Fruit fly (Drosophila melanogaster): ENCODE results near the gene ppk27.

The ppk27 gene

dm6 chr3L:3760395-3760997 is 5.5 kb upstream of the ppk27 start (continued):
- TF ChIP-seq CG18262 (tag; optimal IDR thresholded peaks at IDR 0.05) (no peak), GATAe (GFP tag; conservative IDR thresholded peaks at IDR 0.05) (no peak), cwo (GFP tag; optimal IDR thresholded peaks at IDR 0.05) (peak; percentile 37), ase (GFP tag; IDR thresholded peaks at IDR 0.05) (peak; percentile 44; the same call in 2 of the 3 replicates), CG17359 (tag; optimal IDR thresholded peaks at IDR 0.05) (peak; percentile 41), CG7839 (tag; optimal IDR thresholded peaks at IDR 0.05) (peak; percentile 49), CG32532 (GFP tag; IDR thresholded peaks at IDR 0.05) (peak; percentile 75), CHES-1-like (GFP tag; optimal IDR thresholded peaks at IDR 0.05) (no peak), Atf-2 (GFP tag; optimal IDR thresholded peaks at IDR 0.05) (no peak), fd96Cb (tag; optimal IDR thresholded peaks at IDR 0.05) (no peak), CG12391 (tag; optimal IDR thresholded peaks at IDR 0.05) (peak; percentile 28), CG5180 (GFP tag; optimal IDR thresholded peaks at IDR 0.05) (no peak), CG42726 (GFP tag; IDR thresholded peaks at IDR 0.05; ENCODE audit: partially characterized antibody) (no peak), NC2α (GFP tag; optimal IDR thresholded peaks at IDR 0.05) (no peak), vvl (GFP tag; IDR thresholded peaks at IDR 0.05) (peak; percentile 20; the same call in 1 of the 2 replicates), Bteb2 (GFP tag; optimal IDR thresholded peaks at IDR 0.05) (peak; percentile 31), br (optimal IDR thresholded peaks at IDR 0.05) (no peak), CG10543 (GFP tag; optimal IDR thresholded peaks at IDR 0.05) (peak; percentile 49), btn (GFP tag; optimal IDR thresholded peaks at IDR 0.05) (no peak), onecut (GFP tag; IDR thresholded peaks at IDR 0.05) (no peak), CG4282 (GFP tag; optimal IDR thresholded peaks at IDR 0.05) (no peak), Gug (GFP tag; IDR thresholded peaks at IDR 0.05) (peak; percentile 25; the same call in 1 of the 4 replicates), chm (GFP tag; IDR thresholded peaks at IDR 0.05) (no peak), CG1832 (GFP tag; optimal IDR thresholded peaks at IDR 0.05) (no peak), lilli (GFP tag; optimal IDR thresholded peaks at IDR 0.05) (peak; percentile 31), crc (GFP tag; optimal IDR thresholded peaks at IDR 0.05) (peak; percentile 30), CG10654 (GFP tag; optimal IDR thresholded peaks at IDR 0.05) (no peak), Pdp1 (GFP tag; optimal IDR thresholded peaks at IDR 0.05) (peak in 1 of 2 experiments; percentile 38), Ada2b (GFP tag; IDR thresholded peaks at IDR 0.05) (peak; percentile 25; the same call in 1 of the 2 replicates), CG13296 (GFP tag; optimal IDR thresholded peaks at IDR 0.05) (peak; percentile 43), Hr78 (GFP tag; optimal IDR thresholded peaks at IDR 0.05) (peak in 1 of 2 experiments; percentile 55), ac (GFP tag; optimal IDR thresholded peaks at IDR 0.05) (no peak), CG8089 (GFP tag; optimal IDR thresholded peaks at IDR 0.05) (no peak), CG15073 (GFP tag; optimal IDR thresholded peaks at IDR 0.05) (no peak), mam (GFP tag; optimal IDR thresholded peaks at IDR 0.05) (peak; percentile 60), cas (GFP tag; IDR thresholded peaks at IDR 0.05) (no peak), CG8478 (optimal IDR thresholded peaks at IDR 0.05) (no peak), Tbp (GFP tag; optimal IDR thresholded peaks at IDR 0.05) (no peak), CG4424 (GFP tag; optimal IDR thresholded peaks at IDR 0.05) (peak; percentile 16), CG11504 (tag; optimal IDR thresholded peaks at IDR 0.05) (peak; percentile 60), Abd-B (GFP tag; optimal IDR thresholded peaks at IDR 0.05) (peak; percentile 58), Chrac-16 (GFP tag; optimal IDR thresholded peaks at IDR 0.05) (no peak), bcd (GFP tag; optimal IDR thresholded peaks at IDR 0.05) (no peak), Hsf (GFP tag; optimal IDR thresholded peaks at IDR 0.05) (peak; percentile 19), grn (GFP tag; optimal IDR thresholded peaks at IDR 0.05) (no peak), rib (GFP tag; IDR thresholded peaks at IDR 0.05) (no peak)
